Fruit fly (Drosophila melanogaster) whole organism, embryonic: ENCODE measurements around the gene CG6688.

ENCODE experiments used
- Abd-B ChIP-seq: fragments of 200-800 bp; sonication (Bioruptor generic); optimal IDR thresholded peaks from 2 replicates; lab custom pipeline; 2018; ENCODE audit warnings: missing biosample characterization, mild to moderate bottlenecking, missing genetic modification characterization, moderate library complexity
- Antp ChIP-seq: fragments of 200-800 bp; sonication (Bioruptor generic); optimal IDR thresholded peaks from 3 replicates; lab custom pipeline; 2016; ENCODE audit warnings: missing biosample characterization, missing genetic modification characterization
- Atf6 ChIP-seq: fragments of 200-800 bp; sonication (Bioruptor generic); IDR thresholded peaks from 2 replicates; pipeline ENCODE4 v1.3.6; 2022; ENCODE audit warnings: missing biosample characterization, missing genetic modification characterization
- CG10209 ChIP-seq: fragments of 200-800 bp; sonication (Bioruptor generic); optimal IDR thresholded peaks from 3 replicates; lab custom pipeline; 2017; ENCODE audit warnings: missing biosample characterization, mild to moderate bottlenecking, missing genetic modification characterization, missing genetic modification reagents
- CG10274 ChIP-seq: fragments of 200-800 bp; sonication (Bioruptor generic); optimal IDR thresholded peaks from 3 replicates; lab custom pipeline; 2017; ENCODE audit warnings: missing biosample characterization, mild to moderate bottlenecking, missing genetic modification characterization
- CG10462 ChIP-seq: fragments of 200-800 bp; sonication (Bioruptor generic); optimal IDR thresholded peaks from 2 replicates; lab custom pipeline; 2016; ENCODE audit warnings: missing biosample characterization, missing genetic modification characterization
- CG1602 ChIP-seq: fragments of 200-800 bp; sonication (Bioruptor generic); optimal IDR thresholded peaks from 3 replicates; lab custom pipeline; 2016; ENCODE audit warnings: missing biosample characterization, missing genetic modification characterization
- CG1647 ChIP-seq: fragments of 200-800 bp; sonication (Bioruptor generic); optimal IDR thresholded peaks from 3 replicates; lab custom pipeline; 2016; ENCODE audit warnings: missing biosample characterization, missing genetic modification characterization
- CG16815 ChIP-seq: fragments of 200-800 bp; sonication (Bioruptor generic); optimal IDR thresholded peaks from 3 replicates; lab custom pipeline; 2017; ENCODE audit warnings: missing biosample characterization, mild to moderate bottlenecking, missing genetic modification characterization
- CG16863 ChIP-seq: fragments of 200-800 bp; sonication (Bioruptor generic); optimal IDR thresholded peaks from 3 replicates; lab custom pipeline; 2016; ENCODE audit warnings: missing biosample characterization, missing genetic modification characterization
- CG17802 ChIP-seq: fragments of 200-800 bp; sonication (Bioruptor generic); optimal IDR thresholded peaks from 2 replicates; lab custom pipeline; 2018; ENCODE audit warnings: missing biosample characterization, mild to moderate bottlenecking, missing genetic modification characterization, moderate library complexity
- CG17829 ChIP-seq: fragments of 200-800 bp; optimal IDR thresholded peaks from 2 replicates; lab custom pipeline; 2019; ENCODE audit warnings: missing biosample characterization, mild to moderate bottlenecking, missing genetic modification characterization, moderate library complexity
- CG2712 ChIP-seq: fragments of 200-800 bp; optimal IDR thresholded peaks from 3 replicates; lab custom pipeline; 2019; ENCODE audit warnings: missing biosample characterization, mild to moderate bottlenecking, missing genetic modification characterization, moderate library complexity
- CG32767 ChIP-seq: fragments of 200-800 bp; sonication (Bioruptor generic); IDR thresholded peaks from 2 replicates; pipeline ENCODE4 v1.3.6; 2022; ENCODE audit warnings: missing biosample characterization, missing genetic modification characterization
- CG32772 ChIP-seq: fragments of 200-800 bp; sonication (Bioruptor generic); IDR thresholded peaks from 2 replicates; pipeline ENCODE4 v1.3.6; 2022; ENCODE audit warnings: missing biosample characterization, missing genetic modification characterization
- CG3838 ChIP-seq: fragments of 200-800 bp; sonication (Bioruptor generic); optimal IDR thresholded peaks from 3 replicates; lab custom pipeline; 2016; ENCODE audit warnings: missing biosample characterization, missing genetic modification characterization
- CG4360 ChIP-seq: fragments of 200-800 bp; sonication (Bioruptor generic); IDR thresholded peaks from 2 replicates; pipeline ENCODE4 v1.3.6; 2022; ENCODE audit warnings: missing biosample characterization, missing genetic modification characterization
- CG4617 ChIP-seq: fragments of 200-800 bp; sonication (Bioruptor generic); optimal IDR thresholded peaks from 3 replicates; lab custom pipeline; 2016; ENCODE audit warnings: missing biosample characterization, missing genetic modification characterization, borderline replicate concordance
- CG5953 ChIP-seq: fragments of 200-800 bp; sonication (Bioruptor generic); IDR thresholded peaks from 2 replicates; pipeline ENCODE4 v1.3.6; 2022; ENCODE audit warnings: missing biosample characterization, missing genetic modification characterization
- CG6654 ChIP-seq: fragments of 200-800 bp; sonication (Bioruptor generic); optimal IDR thresholded peaks from 2 replicates; lab custom pipeline; 2017; ENCODE audit warnings: missing biosample characterization, mild to moderate bottlenecking, missing genetic modification characterization
- CG6813 ChIP-seq: fragments of 200-800 bp; sonication (Bioruptor generic); optimal IDR thresholded peaks from 2 replicates; lab custom pipeline; 2017; ENCODE audit warnings: missing biosample characterization, missing genetic modification characterization, mild to moderate bottlenecking, moderate library complexity, missing genetic modification reagents
- CG8089 ChIP-seq: fragments of 200-800 bp; sonication (Bioruptor generic); optimal IDR thresholded peaks from 3 replicates; lab custom pipeline; 2016; ENCODE audit warnings: missing biosample characterization, missing genetic modification characterization
- CG9437 ChIP-seq: fragments of 200-800 bp; sonication (Bioruptor generic); optimal IDR thresholded peaks from 2 replicates; lab custom pipeline; 2018; ENCODE audit warnings: missing biosample characterization, mild to moderate bottlenecking, missing genetic modification characterization
- E2f2 ChIP-seq: fragments of 200-800 bp; sonication (Bioruptor generic); IDR thresholded peaks from 2 replicates; pipeline ENCODE4 v1.3.6; 2022; ENCODE audit warnings: missing biosample characterization, missing genetic modification characterization
- Fer1 ChIP-seq: fragments of 200-800 bp; sonication (Bioruptor generic); optimal IDR thresholded peaks from 2 replicates; lab custom pipeline; 2017; ENCODE audit warnings: missing biosample characterization, mild to moderate bottlenecking, missing genetic modification characterization
- Gug ChIP-seq: fragments of 200-800 bp; sonication (Bioruptor generic); IDR thresholded peaks from 4 replicates; pipeline ENCODE4 v1.3.6; 2022; ENCODE audit warnings: missing biosample characterization, missing genetic modification characterization
- HLH3B ChIP-seq: fragments of 200-800 bp; sonication (Bioruptor generic); IDR thresholded peaks from 2 replicates; pipeline ENCODE4 v1.3.6; 2022; ENCODE audit warnings: missing biosample characterization, missing genetic modification characterization
- Hmr ChIP-seq: fragments of 200-800 bp; sonication (Bioruptor generic); optimal IDR thresholded peaks from 3 replicates; lab custom pipeline; 2017; ENCODE audit warnings: mild to moderate bottlenecking, missing biosample characterization, missing genetic modification reagents, missing genetic modification characterization
- Lhr ChIP-seq: fragments of 200-800 bp; sonication (Bioruptor generic); optimal IDR thresholded peaks from 3 replicates; lab custom pipeline; 2017; ENCODE audit warnings: mild to moderate bottlenecking, missing biosample characterization, missing genetic modification reagents, missing genetic modification characterization
- Lim3 ChIP-seq: fragments of 200-800 bp; sonication (Bioruptor generic); IDR thresholded peaks from 2 replicates; pipeline ENCODE4 v1.3.6; 2022; ENCODE audit warnings: missing biosample characterization, missing genetic modification characterization
- Mad ChIP-seq: fragments of 200-800 bp; sonication (Bioruptor generic); optimal IDR thresholded peaks from 2 replicates; lab custom pipeline; 2016; ENCODE audit warnings: missing biosample characterization, missing genetic modification characterization
- Opbp ChIP-seq: fragments of 200-800 bp; sonication (Bioruptor generic); IDR thresholded peaks from 3 replicates; pipeline ENCODE4 v1.3.6; 2022; ENCODE audit warnings: missing biosample characterization, missing genetic modification characterization; ENCODE audit not compliant: partially characterized antibody
- Spps ChIP-seq: fragments of 200-800 bp; sonication (Bioruptor generic); optimal IDR thresholded peaks from 2 replicates; lab custom pipeline; 2018; ENCODE audit warnings: missing biosample characterization, mild to moderate bottlenecking, missing genetic modification characterization
- Vsx1 ChIP-seq: fragments of 200-800 bp; sonication (Bioruptor generic); optimal IDR thresholded peaks from 2 replicates; lab custom pipeline; 2017; ENCODE audit warnings: missing biosample characterization, mild to moderate bottlenecking, missing genetic modification characterization, missing genetic modification reagents
- abd-A ChIP-seq: fragments of 200-800 bp; sonication (Bioruptor generic); optimal IDR thresholded peaks from 3 replicates; lab custom pipeline; 2019; ENCODE audit warnings: missing biosample characterization, mild to moderate bottlenecking, missing genetic modification characterization, moderate library complexity
- al ChIP-seq: fragments of 200-800 bp; sonication (Bioruptor generic); IDR thresholded peaks from 2 replicates; pipeline ENCODE4 v1.3.6; 2022; ENCODE audit warnings: missing biosample characterization, missing genetic modification characterization
- aop ChIP-seq: fragments of 200-800 bp; sonication (Bioruptor generic); IDR thresholded peaks from 2 replicates; pipeline ENCODE4 v1.3.6; 2022; ENCODE audit warnings: missing biosample characterization, missing genetic modification characterization
- cg ChIP-seq: fragments of 200-800 bp; sonication (Bioruptor generic); optimal IDR thresholded peaks from 3 replicates; lab custom pipeline; 2019; ENCODE audit warnings: missing biosample characterization, mild to moderate bottlenecking, missing genetic modification characterization, moderate library complexity
- chm ChIP-seq: fragments of 200-800 bp; sonication (Bioruptor generic); IDR thresholded peaks from 2 replicates; pipeline ENCODE4 v1.3.6; 2022; ENCODE audit warnings: missing biosample characterization, missing genetic modification characterization
- corto ChIP-seq: fragments of 200-800 bp; sonication (Bioruptor generic); optimal IDR thresholded peaks from 2 replicates; lab custom pipeline; 2016; ENCODE audit warnings: missing biosample characterization, mild to moderate bottlenecking, missing genetic modification characterization, moderate library complexity
- crp ChIP-seq, 2 experiments: fragments of 200-800 bp; sonication (Bioruptor generic); optimal IDR thresholded peaks; 2 replicates in 1 of 2; 3 replicates in 1 of 2; lab custom pipeline; 2017; ENCODE audit warnings: missing biosample characterization in 2 of 2, missing genetic modification characterization in 2 of 2, mild to moderate bottlenecking in 1 of 2, moderate library complexity in 1 of 2
- dan ChIP-seq: fragments of 200-800 bp; sonication (Bioruptor generic); IDR thresholded peaks from 2 replicates; pipeline ENCODE4 v1.3.6; 2022; ENCODE audit warnings: missing biosample characterization, missing genetic modification characterization
- h ChIP-seq: fragments of >200 bp; optimal IDR thresholded peaks from 2 replicates; lab custom pipeline; 2017
- knrl ChIP-seq: fragments of 200-800 bp; sonication (Bioruptor generic); IDR thresholded peaks from 3 replicates; pipeline ENCODE4 v1.3.6; 2022; ENCODE audit warnings: missing biosample characterization, missing genetic modification characterization; ENCODE audit not compliant: partially characterized antibody
- mam ChIP-seq: fragments of 200-800 bp; sonication (Bioruptor generic); optimal IDR thresholded peaks from 3 replicates; lab custom pipeline; 2016; ENCODE audit warnings: missing biosample characterization, missing genetic modification characterization
- mld ChIP-seq: fragments of 200-800 bp; sonication (Bioruptor generic); IDR thresholded peaks from 3 replicates; pipeline ENCODE4 v1.3.6; 2022; ENCODE audit warnings: missing biosample characterization, missing genetic modification characterization; ENCODE audit not compliant: partially characterized antibody
- org-1 ChIP-seq: fragments of 200-800 bp; sonication (Bioruptor generic); optimal IDR thresholded peaks from 2 replicates; lab custom pipeline; 2017; ENCODE audit warnings: missing biosample characterization, missing genetic modification characterization
- sob ChIP-seq: fragments of 200-800 bp; sonication (Bioruptor generic); IDR thresholded peaks from 2 replicates; pipeline ENCODE4 v1.3.6; 2022; ENCODE audit warnings: missing biosample characterization, missing genetic modification characterization
- sr ChIP-seq: fragments of 200-800 bp; sonication (Bioruptor generic); IDR thresholded peaks from 3 replicates; pipeline ENCODE4 v1.3.6; 2022; ENCODE audit warnings: missing biosample characterization, missing genetic modification characterization
- stwl ChIP-seq: fragments of 200-800 bp; sonication (Bioruptor generic); optimal IDR thresholded peaks from 3 replicates; lab custom pipeline; 2018; ENCODE audit warnings: missing biosample characterization, mild to moderate bottlenecking, missing genetic modification characterization, moderate library complexity
- ttk ChIP-seq: fragments of 200-800 bp; sonication (Bioruptor generic); IDR thresholded peaks from 2 replicates; pipeline ENCODE4 v2.1.2; 2022; ENCODE audit warnings: missing biosample characterization, missing genetic modification characterization

Gene CG6688

dm6 chr3R:23048690-23049118, 36.5 kb downstream of the CG6688 start (continued):
- TF ChIP-seq cg (GFP tag; lab: Kevin White, UChicago) (no peak), HLH3B (GFP tag; lab: Robert Waterston, UW) (peak; percentile 59; the same call in 1 of the 2 replicates), CG2712 (tag; lab: Kevin White, UChicago) (peak; percentile 88), chm (GFP tag; lab: Robert Waterston, UW) (no peak), corto (GFP tag; lab: Kevin White, UChicago) (no peak), knrl (GFP tag; lab: Robert Waterston, UW) (no peak), CG10274 (GFP tag; lab: Kevin White, UChicago) (peak; percentile 43), CG10209 (GFP tag; lab: Kevin White, UChicago) (peak; percentile 74), CG16863 (GFP tag; lab: Kevin White, UChicago) (peak; percentile 40), Antp (GFP tag; lab: Kevin White, UChicago) (peak; percentile 44), al (GFP tag; lab: Robert Waterston, UW) (peak; percentile 55), aop (GFP tag; lab: Robert Waterston, UW) (no peak), ttk (GFP tag; lab: Robert Waterston, UW) (peak; percentile 58; the same call in 1 of the 2 replicates), CG8089 (GFP tag; lab: Kevin White, UChicago) (peak; percentile 20), Spps (peak; percentile 58), Mad (peak; percentile 36), CG32767 (GFP tag; lab: Robert Waterston, UW) (no peak; the same call in 1 of the 2 replicates), E2f2 (peak; percentile 59; the same call in 1 of the 2 replicates), Lhr (GFP tag; lab: Kevin White, UChicago) (peak; percentile 38), CG6813 (GFP tag; lab: Kevin White, UChicago) (peak; percentile 62), stwl (tag; lab: Kevin White, UChicago) (no peak), dan (GFP tag; lab: Robert Waterston, UW) (no peak), CG32772 (GFP tag; lab: Robert Waterston, UW) (peak; percentile 58), h (lab: Kevin White, UChicago) (no peak), Atf6 (GFP tag; lab: Robert Waterston, UW) (peak; percentile 59; the same call in 1 of the 2 replicates), Opbp (GFP tag; lab: Robert Waterston, UW) (no peak), Lim3 (GFP tag; lab: Robert Waterston, UW) (0 out of 2 replicates have a peak, but pooled peaks have one; percentile 22), Hmr (GFP tag; lab: Kevin White, UChicago) (peak; percentile 71), Gug (GFP tag; lab: Robert Waterston, UW) (peak; percentile 32; the same call in 2 of the 4 replicates), Fer1 (GFP tag; lab: Kevin White, UChicago) (peak; percentile 72), CG10462 (peak; percentile 44), sr (no peak), CG1647 (peak; percentile 12), CG9437 (peak; percentile 75), mam (GFP tag; lab: Kevin White, UChicago) (peak; percentile 32), org-1 (GFP tag; lab: Kevin White, UChicago) (peak; percentile 63), crp (GFP tag; optimal IDR thresholded peaks at IDR 0.05; lab: Kevin White, UChicago) (peak in 1 of 2 experiments; percentile 20), sob (GFP tag; lab: Robert Waterston, UW) (peak; percentile 58; the same call in 1 of the 2 replicates), CG4360 (GFP tag; lab: Robert Waterston, UW) (no peak), mld (no peak), CG5953 (GFP tag; lab: Robert Waterston, UW) (peak; percentile 5; the same call in 1 of the 2 replicates), CG4617 (GFP tag; lab: Kevin White, UChicago) (peak; percentile 2), CG3838 (GFP tag; lab: Kevin White, UChicago) (no peak), Abd-B (GFP tag; lab: Kevin White, UChicago) (peak; percentile 70), CG6654 (GFP tag; lab: Kevin White, UChicago) (peak; percentile 60), CG17802 (tag; lab: Kevin White, UChicago) (peak; percentile 45), Vsx1 (peak; percentile 73), CG17829 (tag; lab: Kevin White, UChicago) (peak; percentile 78), CG16815 (no peak), CG1602 (GFP tag; lab: Kevin White, UChicago) (peak; percentile 48), abd-A (tag; lab: Kevin White, UChicago) (no peak)
